Fruit fly (Drosophila melanogaster) whole organism, embryonic: Measurements from ENCODE around the gene CG12662.

Source experiments
- CG10979 ChIP-seq: fragments of 200-800 bp; sonication (Bioruptor generic); optimal IDR thresholded peaks from 2 replicates; lab custom pipeline; 2018; ENCODE audit warnings: missing biosample characterization, mild to moderate bottlenecking, missing genetic modification characterization, moderate library complexity
- CG11695 ChIP-seq: fragments of 200-800 bp; sonication (Bioruptor generic); IDR thresholded peaks from 3 replicates; pipeline ENCODE4 v1.3.6; 2022; ENCODE audit warnings: missing biosample characterization, missing genetic modification characterization
- CG12299 ChIP-seq: fragments of 200-800 bp; sonication (Bioruptor generic); optimal IDR thresholded peaks from 2 replicates; lab custom pipeline; 2018; ENCODE audit warnings: missing biosample characterization, mild to moderate bottlenecking, missing genetic modification characterization
- CG1233 ChIP-seq: fragments of 200-800 bp; sonication (Bioruptor generic); optimal IDR thresholded peaks from 4 replicates; lab custom pipeline; 2018; ENCODE audit warnings: missing biosample characterization, mild to moderate bottlenecking, missing genetic modification characterization
- CG12744 ChIP-seq: fragments of 200-800 bp; sonication (Bioruptor generic); optimal IDR thresholded peaks from 2 replicates; lab custom pipeline; 2016; ENCODE audit warnings: missing biosample characterization, missing genetic modification characterization
- CG13287 ChIP-seq: fragments of 200-800 bp; sonication (Bioruptor generic); IDR thresholded peaks from 2 replicates; pipeline ENCODE4 v1.3.6; 2022; ENCODE audit warnings: missing biosample characterization, missing genetic modification characterization; ENCODE audit not compliant: partially characterized antibody
- CG34224 ChIP-seq: fragments of 200-800 bp; sonication (Bioruptor generic); IDR thresholded peaks from 3 replicates; pipeline ENCODE4 v1.3.6; 2022; ENCODE audit warnings: missing biosample characterization, missing genetic modification characterization; ENCODE audit not compliant: partially characterized antibody
- CG3995 ChIP-seq: fragments of 200-800 bp; sonication (Bioruptor generic); optimal IDR thresholded peaks from 3 replicates; lab custom pipeline; 2016; ENCODE audit warnings: missing biosample characterization, missing genetic modification characterization
- CG4360 ChIP-seq: fragments of 200-800 bp; sonication (Bioruptor generic); IDR thresholded peaks from 2 replicates; pipeline ENCODE4 v1.3.6; 2022; ENCODE audit warnings: missing biosample characterization, missing genetic modification characterization
- CG43689 ChIP-seq: fragments of 200-800 bp; sonication (Bioruptor generic); IDR thresholded peaks from 2 replicates; pipeline ENCODE4 v1.3.6; 2022; ENCODE audit warnings: missing biosample characterization, missing genetic modification characterization
- CG6254 ChIP-seq: fragments of 200-800 bp; sonication (Bioruptor generic); optimal IDR thresholded peaks from 3 replicates; lab custom pipeline; 2017; ENCODE audit warnings: mild to moderate bottlenecking, missing biosample characterization, missing genetic modification reagents, missing genetic modification characterization
- CG7372 ChIP-seq: fragments of 200-800 bp; sonication (Bioruptor generic); IDR thresholded peaks from 2 replicates; pipeline ENCODE4 v1.3.6; 2022; ENCODE audit warnings: missing biosample characterization, missing genetic modification characterization
- CG8359 ChIP-seq: fragments of 200-800 bp; sonication (Bioruptor generic); optimal IDR thresholded peaks from 2 replicates; lab custom pipeline; 2017; ENCODE audit warnings: missing biosample characterization, mild to moderate bottlenecking, missing genetic modification characterization, borderline replicate concordance
- CG9727 ChIP-seq: fragments of 200-800 bp; sonication (Bioruptor generic); optimal IDR thresholded peaks from 3 replicates; lab custom pipeline; 2017; ENCODE audit warnings: missing biosample characterization, mild to moderate bottlenecking, missing genetic modification characterization
- CTCF ChIP-seq: fragments of 200-800 bp; sonication (Bioruptor generic); optimal IDR thresholded peaks from 2 replicates; lab custom pipeline; 2017; ENCODE audit warnings: missing biosample characterization, mild to moderate bottlenecking, missing genetic modification characterization, moderate library complexity
- Ets65A ChIP-seq: fragments of 200-800 bp; sonication (Bioruptor generic); peaks from one replicate; lab custom pipeline; 2016; ENCODE audit warnings: missing biosample characterization, missing genetic modification characterization
- Hsf ChIP-seq: fragments of 200-800 bp; sonication (Bioruptor generic); optimal IDR thresholded peaks from 3 replicates; lab custom pipeline; 2016; ENCODE audit warnings: missing biosample characterization, missing genetic modification characterization
- Scr ChIP-seq: fragments of 200-800 bp; sonication (Bioruptor generic); IDR thresholded peaks from 2 replicates; pipeline ENCODE4 v1.3.6; 2022; ENCODE audit warnings: missing biosample characterization, missing genetic modification characterization; ENCODE audit not compliant: partially characterized antibody
- Stat92E ChIP-seq, 3 experiments: fragments of >200 bp in 2 of 3; fragments of 200-800 bp in 1 of 3; sonication (Bioruptor generic) in 1 of 3; optimal IDR thresholded peaks; 2 replicates each; lab custom pipeline; 2017 to 2019; ENCODE audit warnings: missing biosample characterization in 3 of 3, missing genetic modification characterization in 3 of 3, mild to moderate bottlenecking in 1 of 3, moderate library complexity in 1 of 3
- bab2 ChIP-seq: fragments of 200-800 bp; sonication (Bioruptor generic); optimal IDR thresholded peaks from 2 replicates; lab custom pipeline; 2016; ENCODE audit warnings: missing biosample characterization, missing genetic modification characterization
- bigmax ChIP-seq: fragments of 200-800 bp; sonication (Bioruptor generic); optimal IDR thresholded peaks from 2 replicates; lab custom pipeline; 2018; ENCODE audit warnings: missing biosample characterization, mild to moderate bottlenecking, missing genetic modification characterization
- chm ChIP-seq: fragments of 200-800 bp; sonication (Bioruptor generic); IDR thresholded peaks from 2 replicates; pipeline ENCODE4 v1.3.6; 2022; ENCODE audit warnings: missing biosample characterization, missing genetic modification characterization
- crol ChIP-seq: fragments of 200-800 bp; sonication (Bioruptor generic); IDR thresholded peaks from 2 replicates; pipeline ENCODE4 v1.3.6; 2022; ENCODE audit warnings: missing biosample characterization, missing genetic modification characterization
- dmrt11E ChIP-seq: fragments of 200-800 bp; sonication (Bioruptor generic); optimal IDR thresholded peaks from 3 replicates; lab custom pipeline; 2018; ENCODE audit warnings: missing biosample characterization, mild to moderate bottlenecking, missing genetic modification characterization, moderate library complexity
- eve ChIP-seq, 2 experiments: fragments of >200 bp; optimal IDR thresholded peaks; 2 replicates each; lab custom pipeline; 2017; ENCODE audit warnings: missing biosample characterization in 2 of 2, missing genetic modification characterization in 2 of 2
- fd102C ChIP-seq: fragments of 200-800 bp; sonication (Bioruptor generic); optimal IDR thresholded peaks from 2 replicates; lab custom pipeline; 2018; ENCODE audit warnings: missing biosample characterization, mild to moderate bottlenecking, missing genetic modification characterization, moderate library complexity
- kay ChIP-seq: fragments of 200-800 bp; sonication (Bioruptor generic); optimal IDR thresholded peaks from 2 replicates; lab custom pipeline; 2016; ENCODE audit warnings: missing biosample characterization, missing genetic modification characterization
- lola ChIP-seq, 3 experiments: fragments of >200 bp in 2 of 3; fragments of 200-800 bp in 1 of 3; sonication (Bioruptor generic) in 1 of 3; optimal IDR thresholded peaks; 2 replicates each; lab custom pipeline; 2017 to 2019; ENCODE audit warnings: missing biosample characterization in 3 of 3, missing genetic modification characterization in 3 of 3, mild to moderate bottlenecking in 1 of 3, moderate library complexity in 1 of 3
- luna ChIP-seq: fragments of 200-800 bp; sonication (Bioruptor generic); optimal IDR thresholded peaks from 2 replicates; lab custom pipeline; 2016; ENCODE audit warnings: missing biosample characterization, missing genetic modification characterization
- mld ChIP-seq: fragments of 200-800 bp; sonication (Bioruptor generic); IDR thresholded peaks from 3 replicates; pipeline ENCODE4 v1.3.6; 2022; ENCODE audit warnings: missing biosample characterization, missing genetic modification characterization; ENCODE audit not compliant: partially characterized antibody
- nerfin-1 ChIP-seq: fragments of 200-800 bp; sonication (Bioruptor generic); optimal IDR thresholded peaks from 3 replicates; lab custom pipeline; 2019; ENCODE audit warnings: missing biosample characterization, mild to moderate bottlenecking, missing genetic modification characterization, moderate library complexity
- sens ChIP-seq: fragments of 200-800 bp; sonication (Bioruptor generic); peaks from one replicate; lab custom pipeline; 2016; ENCODE audit warnings: missing biosample characterization, missing genetic modification characterization
- sima ChIP-seq: fragments of 200-800 bp; sonication (Bioruptor generic); optimal IDR thresholded peaks from 2 replicates; lab custom pipeline; 2016; ENCODE audit warnings: missing biosample characterization, missing genetic modification characterization
- sisA ChIP-seq: fragments of 200-800 bp; sonication (Bioruptor generic); IDR thresholded peaks from 2 replicates; pipeline ENCODE4 v1.3.6; 2022; ENCODE audit warnings: missing biosample characterization, missing genetic modification characterization
- ssp ChIP-seq: fragments of 200-800 bp; sonication (Bioruptor generic); IDR thresholded peaks from 2 replicates; pipeline ENCODE4 v1.3.6; 2022; ENCODE audit warnings: missing biosample characterization, missing genetic modification characterization
- z ChIP-seq: fragments of 200-800 bp; sonication (Bioruptor generic); IDR thresholded peaks from 3 replicates; pipeline ENCODE4 v1.3.6; 2022; ENCODE audit warnings: missing biosample characterization, missing genetic modification characterization

Gene CG12662

dm6 chrX:9029900-9030373, 45.7 kb upstream of the CG12662 start, which contains the start of gene Nost (continued):
- no peak for TF ChIP-seq Scr (GFP tag; lab: Robert Waterston, UW)
- TF ChIP-seq mld (GFP tag; lab: Robert Waterston, UW): no peak
- no peak for TF ChIP-seq crol (GFP tag; lab: Robert Waterston, UW)
- TF ChIP-seq chm (GFP tag; lab: Robert Waterston, UW): no peak
- TF ChIP-seq CG13287 (GFP tag; lab: Robert Waterston, UW): peak; percentile 27; the same call in 1 of the 2 replicates
- peak; percentile 37; the same call in 2 of the 3 replicates for TF ChIP-seq CG34224 (GFP tag; lab: Robert Waterston, UW)
- 0 out of 3 replicates have a peak, but pooled peaks have one; percentile 10 for TF ChIP-seq CG11695 (GFP tag; lab: Robert Waterston, UW)
- TF ChIP-seq, all 482 proteins: peak for 17

dm6 chrX:9029416-9029815, 45.2 kb upstream of the CG12662 start:
- peak; percentile 63 for TF ChIP-seq kay (GFP tag; lab: Kevin White, UChicago)
- no peak for TF ChIP-seq CG12299 (tag; lab: Kevin White, UChicago)
- TF ChIP-seq CG6254 (GFP tag; lab: Kevin White, UChicago): no peak
- peak; percentile 89 for TF ChIP-seq CG3995 (GFP tag; lab: Kevin White, UChicago)
- TF ChIP-seq CTCF (GFP tag; lab: Kevin White, UChicago): peak; percentile 31

- TF ChIP-seq CG4360 (GFP tag; lab: Robert Waterston, UW) (no peak), CG10979 (tag; lab: Kevin White, UChicago) (peak; percentile 64), dmrt11E (tag; lab: Kevin White, UChicago) (peak; percentile 17), CG8359 (no peak), CG43689 (GFP tag; lab: Robert Waterston, UW) (no peak), CG9727 (GFP tag; lab: Kevin White, UChicago) (peak; percentile 7), Stat92E (GFP tag; optimal IDR thresholded peaks at IDR 0.05; lab: Kevin White, UChicago) (no peak), bigmax (GFP tag; lab: Kevin White, UChicago) (no peak), Ets65A (GFP tag; lab: Kevin White, UChicago) (peak; percentile 52), CG12744 (no peak), sisA (GFP tag; lab: Robert Waterston, UW) (no peak), luna (no peak), fd102C (peak; percentile 38), z (GFP tag; lab: Robert Waterston, UW) (no peak), nerfin-1 (no peak), bab2 (GFP tag; lab: Kevin White, UChicago) (no peak), lola (GFP tag; optimal IDR thresholded peaks at IDR 0.05; lab: Kevin White, UChicago) (peak in 1 of 3 experiments; percentile 1), CG7372 (GFP tag; lab: Robert Waterston, UW) (peak; percentile 91), eve (GFP tag; optimal IDR thresholded peaks at IDR 0.05; lab: Kevin White, UChicago) (no peak)
Measured at dm6 chrX:9020092-9020491, 35.9 kb upstream of the CG12662 start.

- TF ChIP-seq CG4360 (GFP tag; lab: Robert Waterston, UW) (0 out of 2 replicates have a peak, but pooled peaks have one; percentile 30), sima (no peak), ssp (GFP tag; lab: Robert Waterston, UW) (no peak), Hsf (no peak), sens (peak; percentile 28), CG1233 (GFP tag; lab: Kevin White, UChicago) (no peak)
- TF ChIP-seq, all 482 proteins: peak for 2
Measured at dm6 chrX:9013339-9013939, 29.2 kb upstream of the CG12662 start.
